Fruit fly (Drosophila melanogaster): ENCODE data around the gene dnt.

Gene dnt

DNA sequence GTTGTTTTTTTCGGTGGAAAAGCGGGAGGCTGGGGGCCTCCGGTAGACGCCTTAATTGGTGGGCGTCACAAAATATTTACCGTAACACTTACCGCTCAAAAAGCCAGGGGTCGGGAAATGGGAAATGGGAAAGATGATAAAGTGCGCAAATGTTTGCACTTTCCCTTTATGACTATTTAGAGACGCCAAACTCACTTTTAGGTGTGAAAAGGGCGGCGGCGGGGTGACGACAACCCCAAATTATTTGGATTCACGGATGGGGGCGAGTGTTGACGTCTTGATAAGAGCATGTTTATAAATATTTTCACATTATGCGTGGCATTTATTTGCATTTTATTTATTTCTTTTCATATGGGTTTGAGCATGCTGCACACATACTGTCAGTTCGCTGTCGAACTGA is 7.0 kb upstream of the dnt start, which contains the start of gene CG17349 (continued):
- TF ChIP-seq stc (GFP tag; IDR thresholded peaks at IDR 0.05) (no peak), org-1 (GFP tag; optimal IDR thresholded peaks at IDR 0.05) (no peak), CG15011 (GFP tag; optimal IDR thresholded peaks at IDR 0.05) (no peak), Ada2b (GFP tag; IDR thresholded peaks at IDR 0.05) (no peak), al (GFP tag; IDR thresholded peaks at IDR 0.05) (no peak), H15 (GFP tag; IDR thresholded peaks at IDR 0.05) (no peak), CG11696 (GFP tag; IDR thresholded peaks at IDR 0.05) (no peak), tll (GFP tag; optimal IDR thresholded peaks at IDR 0.05) (no peak), tx (GFP tag; optimal IDR thresholded peaks at IDR 0.05) (no peak), CG8388 (GFP tag; optimal IDR thresholded peaks at IDR 0.05) (peak; percentile 2), ash1 (GFP tag; optimal IDR thresholded peaks at IDR 0.05) (no peak), abd-A (tag; optimal IDR thresholded peaks at IDR 0.05) (peak; percentile 53), MBD-R2 (GFP tag; IDR thresholded peaks at IDR 0.05) (no peak), Ets65A (GFP tag) (no peak), eyg (GFP tag; optimal IDR thresholded peaks at IDR 0.05) (no peak), CG8765 (GFP tag; IDR thresholded peaks at IDR 0.05) (no peak), Deaf1 (tag; optimal IDR thresholded peaks at IDR 0.05) (no peak), odd (GFP tag; optimal IDR thresholded peaks at IDR 0.05) (no peak), CHES-1-like (GFP tag; optimal IDR thresholded peaks at IDR 0.05) (no peak), CG1602 (GFP tag; optimal IDR thresholded peaks at IDR 0.05) (no peak), sens (GFP tag) (peak; percentile 52), schlank (tag; optimal IDR thresholded peaks at IDR 0.05) (no peak), CG7963 (GFP tag; IDR thresholded peaks at IDR 0.05; ENCODE audit: partially characterized antibody) (no peak), onecut (GFP tag; IDR thresholded peaks at IDR 0.05) (no peak), Ssrp (tag; optimal IDR thresholded peaks at IDR 0.05) (no peak), slbo (GFP tag; IDR thresholded peaks at IDR 0.05) (no peak), sim (GFP tag; IDR thresholded peaks at IDR 0.05) (no peak), CG3726 (GFP tag; IDR thresholded peaks at IDR 0.05) (no peak), CG3407 (GFP tag; optimal IDR thresholded peaks at IDR 0.05) (peak; percentile 60), mirr (GFP tag; optimal IDR thresholded peaks at IDR 0.05) (no peak), Hr78 (GFP tag; optimal IDR thresholded peaks at IDR 0.05) (no peak), CG2712 (tag; optimal IDR thresholded peaks at IDR 0.05) (peak; percentile 14), CG11093 (GFP tag; IDR thresholded peaks at IDR 0.05) (no peak), otp (GFP tag; IDR thresholded peaks at IDR 0.05) (no peak; the same call in 2 of the 3 replicates), jumu (GFP tag; optimal IDR thresholded peaks at IDR 0.05) (no peak), CG4707 (GFP tag; optimal IDR thresholded peaks at IDR 0.05) (no peak), CG7928 (GFP tag; optimal IDR thresholded peaks at IDR 0.05) (no peak), pan (optimal IDR thresholded peaks at IDR 0.05) (no peak), pan (GFP tag; optimal IDR thresholded peaks at IDR 0.05 in 1 of 2, IDR thresholded peaks at IDR 0.05 in 1 of 2) (no peak), Aef1 (GFP tag; IDR thresholded peaks at IDR 0.05) (no peak), CG7372 (GFP tag; IDR thresholded peaks at IDR 0.05) (no peak), CG11723 (GFP tag; optimal IDR thresholded peaks at IDR 0.05) (no peak), Mad (GFP tag; optimal IDR thresholded peaks at IDR 0.05) (no peak), Xrp1 (GFP tag; IDR thresholded peaks at IDR 0.05) (peak; percentile 55), gsb-n (tag; optimal IDR thresholded peaks at IDR 0.05) (peak; percentile 51), sna (GFP tag; IDR thresholded peaks at IDR 0.05; ENCODE audit: partially characterized antibody) (no peak), hbn (GFP tag; IDR thresholded peaks at IDR 0.05; ENCODE audit: partially characterized antibody) (no peak), CG17328 (GFP tag; IDR thresholded peaks at IDR 0.05) (no peak), so (GFP tag; IDR thresholded peaks at IDR 0.05) (no peak), HLHmδ (GFP tag; optimal IDR thresholded peaks at IDR 0.05) (no peak), CG8944 (GFP tag; optimal IDR thresholded peaks at IDR 0.05) (no peak), zf30C (GFP tag; optimal IDR thresholded peaks at IDR 0.05) (no peak), dmrt99B (tag; optimal IDR thresholded peaks at IDR 0.05) (no peak)

Measured in whole organism, embryonic.